Fruit fly (Drosophila melanogaster) whole organism, wandering third instar larva: ENCODE results near the gene Ubc2.

Experiments
- CG9705 ChIP-seq: fragments of 200-800 bp; sonication (Bioruptor generic); optimal IDR thresholded peaks from 2 replicates; lab custom pipeline; 2018; ENCODE audit warnings: missing biosample characterization, mild to moderate bottlenecking, missing genetic modification characterization
- CrebA ChIP-seq: fragments of 200-800 bp; sonication (Bioruptor generic); optimal IDR thresholded peaks from 2 replicates; lab custom pipeline; 2016; ENCODE audit warnings: missing biosample characterization, mild to moderate bottlenecking, missing genetic modification characterization, borderline replicate concordance
- Dfd ChIP-seq: fragments of >200 bp; optimal IDR thresholded peaks from 2 replicates; lab custom pipeline; 2017; ENCODE audit warnings: missing biosample characterization, missing genetic modification characterization
- HLH106 ChIP-seq: fragments of 200-800 bp; optimal IDR thresholded peaks from 3 replicates; lab custom pipeline; 2019; ENCODE audit warnings: missing biosample characterization, mild to moderate bottlenecking, missing genetic modification characterization, moderate library complexity
- OdsH ChIP-seq: fragments of 200-800 bp; sonication (Bioruptor generic); optimal IDR thresholded peaks from 2 replicates; lab custom pipeline; 2016; ENCODE audit warnings: missing biosample characterization, mild to moderate bottlenecking, missing genetic modification characterization
- brk ChIP-seq: fragments of 200-800 bp; sonication (Bioruptor generic); optimal IDR thresholded peaks from 2 replicates; lab custom pipeline; 2016; ENCODE audit warnings: missing biosample characterization, mild to moderate bottlenecking, missing genetic modification characterization
- dl ChIP-seq, 2 experiments: fragments of 175-275, 200-275 bp in 1 of 2; fragments of 200-275 bp in 1 of 2; sonication (Bioruptor generic); optimal IDR thresholded peaks; lab custom pipeline; 2018; ENCODE audit warnings: mild to moderate bottlenecking in 2 of 2, missing biosample characterization in 2 of 2, missing genetic modification characterization in 2 of 2, moderate library complexity in 2 of 2; ENCODE audit not compliant: partially characterized antibody in 2 of 2, insufficient read depth in 1 of 2
- dmrt93B ChIP-seq: fragments of 200-800 bp; sonication (Bioruptor generic); optimal IDR thresholded peaks from 2 replicates; lab custom pipeline; 2018; ENCODE audit warnings: missing biosample characterization, mild to moderate bottlenecking, missing genetic modification characterization
- fru ChIP-seq: fragments of 200-800 bp; sonication (Bioruptor generic); optimal IDR thresholded peaks from 3 replicates; lab custom pipeline; 2016; ENCODE audit warnings: missing biosample characterization, mild to moderate bottlenecking, missing genetic modification characterization
- h ChIP-seq: fragments of 200-800 bp; sonication (Bioruptor generic); optimal IDR thresholded peaks from 3 replicates; lab custom pipeline; 2016; ENCODE audit warnings: missing biosample characterization, mild to moderate bottlenecking, missing genetic modification characterization
- jim ChIP-seq: fragments of 175-275, 200-325 bp; sonication (Bioruptor generic); optimal IDR thresholded peaks from 2 replicates; lab custom pipeline; 2016; ENCODE audit warnings: missing biosample characterization, mild to moderate bottlenecking, missing genetic modification characterization
- rgr ChIP-seq: fragments of 200-800 bp; sonication (Bioruptor generic); optimal IDR thresholded peaks from 3 replicates; lab custom pipeline; 2016; ENCODE audit warnings: missing biosample characterization, mild to moderate bottlenecking, missing genetic modification characterization
- sv ChIP-seq: fragments of 200-800 bp; sonication (Bioruptor generic); optimal IDR thresholded peaks from 3 replicates; lab custom pipeline; 2016; ENCODE audit warnings: missing biosample characterization, missing genetic modification characterization
- woc ChIP-seq: sonication (Bioruptor generic); optimal IDR thresholded peaks from 2 replicates; lab custom pipeline; 2016; ENCODE audit warnings: missing biosample characterization, mild to moderate bottlenecking, missing genetic modification characterization

DNA sequence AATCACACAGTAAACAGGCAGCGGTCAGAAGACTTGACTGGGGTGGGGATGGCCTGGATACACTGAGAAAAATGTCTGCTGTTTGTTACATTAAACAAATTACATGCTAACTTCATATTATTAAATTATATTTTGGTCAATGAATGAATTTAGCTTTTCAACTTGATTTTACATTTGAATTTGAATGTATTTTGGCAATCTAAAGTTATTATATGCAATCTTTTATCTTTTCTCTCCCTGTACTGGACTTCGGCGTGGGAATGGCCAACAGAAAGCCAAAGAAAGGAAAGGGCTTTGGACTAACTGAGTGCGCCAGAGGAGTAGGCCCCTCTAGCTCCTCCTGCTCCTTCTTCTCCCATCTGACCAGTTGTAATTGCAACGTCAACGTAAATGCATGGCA is 23.5 kb upstream of the Ubc2 start:
- no peak for TF ChIP-seq Dfd
- peak; percentile 62 for TF ChIP-seq HLH106
- no peak for TF ChIP-seq sv (GFP tag; lab: Kevin White, UChicago)
- peak; percentile 65 for TF ChIP-seq woc (GFP tag; lab: Kevin White, UChicago)
- peak; percentile 6 for TF ChIP-seq dmrt93B
- TF ChIP-seq OdsH = peak; percentile 20
- TF ChIP-seq CG9705 (GFP tag; lab: Kevin White, UChicago) = peak; percentile 31
- peak; percentile 9 for TF ChIP-seq rgr (GFP tag; lab: Kevin White, UChicago)
- TF ChIP-seq fru (GFP tag; lab: Kevin White, UChicago) = peak; percentile 90
- TF ChIP-seq dl (GFP tag; optimal IDR thresholded peaks at IDR 0.05; lab: Kevin White, UChicago; ENCODE audit: insufficient read depth in 1 of 2, partially characterized antibody in 2 of 2) = no peak
- no peak for TF ChIP-seq brk
- peak; percentile 18 for TF ChIP-seq CrebA (GFP tag; lab: Kevin White, UChicago)
- TF ChIP-seq jim (GFP tag; lab: Kevin White, UChicago) = no peak
- peak; percentile 49 for TF ChIP-seq h (GFP tag; lab: Kevin White, UChicago)
